Worm (Caenorhabditis elegans): ENCODE results near the gene sdhb-1.

DNA sequence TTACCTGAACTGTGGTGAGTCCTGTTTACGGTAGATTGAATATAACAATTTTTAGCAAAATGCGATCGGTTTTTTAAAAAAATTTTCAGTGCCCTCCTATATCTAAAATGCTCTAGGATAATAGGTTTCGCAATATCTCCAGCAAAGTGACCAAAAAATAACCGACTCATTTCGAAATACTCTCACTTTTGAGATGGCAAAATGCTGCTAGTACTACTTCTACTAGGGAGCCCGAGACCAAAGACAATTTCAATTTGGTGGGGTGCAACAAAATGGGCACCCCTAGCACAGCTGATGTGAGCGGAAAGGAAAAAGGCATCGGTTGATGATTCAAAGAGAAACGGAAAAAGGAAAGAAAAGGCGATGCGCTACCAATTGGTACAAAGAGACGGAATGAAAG is 49.0 kb downstream of the sdhb-1 start:
- TF ChIP-seq zip-4 (GFP tag; optimal IDR thresholded peaks at IDR 0.05) (no peak), ceh-82 (tag; optimal IDR thresholded peaks at IDR 0.05) (peak in 1 of 3 experiments; percentile 15), grh-1 (GFP tag; IDR thresholded peaks at IDR 0.05) (no peak), nhr-237 (tag; optimal IDR thresholded peaks at IDR 0.05) (no peak), nhr-77 (tag; optimal IDR thresholded peaks at IDR 0.05) (no peak), nhr-12 (tag; optimal IDR thresholded peaks at IDR 0.05) (no peak), ztf-11 (tag; optimal IDR thresholded peaks at IDR 0.05) (no peak), nhr-20 (tag; optimal IDR thresholded peaks at IDR 0.05) (no peak), mep-1 (tag; optimal IDR thresholded peaks at IDR 0.05) (no peak)
